Worm (Caenorhabditis elegans) whole organism, dauer: ENCODE results near the gene F38B6.7.

Source experiments
- unc-62 ChIP-seq: sonication (generic microtip); optimal IDR thresholded peaks from 2 replicates; lab custom pipeline; 2017; ENCODE audit warnings: missing biosample characterization, missing genetic modification reagents, missing genetic modification characterization

Gene F38B6.7

DNA sequence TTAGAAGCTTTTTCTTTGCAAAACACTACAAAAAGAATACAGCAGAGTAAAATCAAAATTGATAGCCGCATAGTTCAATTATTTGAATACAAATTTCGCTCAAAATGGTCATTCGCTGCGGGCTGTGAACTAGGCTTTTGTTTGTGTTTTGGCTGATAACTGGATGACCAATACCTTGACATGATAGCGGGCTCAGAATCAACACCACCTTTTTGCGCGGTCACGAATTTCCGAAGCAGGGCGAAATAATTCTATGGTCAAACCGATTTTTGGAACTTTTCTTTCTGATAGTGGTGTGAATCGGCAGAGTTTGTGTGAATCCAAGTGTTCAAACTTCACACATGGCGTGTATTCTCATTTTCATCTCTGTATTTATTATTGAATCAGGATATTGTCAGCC is at the start of gene F38B6.7, which contains the start of gene F38B6.2:
TSS of gene F38B6.7 (minus strand) at position 101 of the 400 bp plus-strand sequence.
TSS of gene F38B6.2 (plus strand) at position 267 of the 400 bp plus-strand sequence.
- no peak for TF ChIP-seq unc-62 (GFP tag; lab: Kevin White, UChicago)

DNA sequence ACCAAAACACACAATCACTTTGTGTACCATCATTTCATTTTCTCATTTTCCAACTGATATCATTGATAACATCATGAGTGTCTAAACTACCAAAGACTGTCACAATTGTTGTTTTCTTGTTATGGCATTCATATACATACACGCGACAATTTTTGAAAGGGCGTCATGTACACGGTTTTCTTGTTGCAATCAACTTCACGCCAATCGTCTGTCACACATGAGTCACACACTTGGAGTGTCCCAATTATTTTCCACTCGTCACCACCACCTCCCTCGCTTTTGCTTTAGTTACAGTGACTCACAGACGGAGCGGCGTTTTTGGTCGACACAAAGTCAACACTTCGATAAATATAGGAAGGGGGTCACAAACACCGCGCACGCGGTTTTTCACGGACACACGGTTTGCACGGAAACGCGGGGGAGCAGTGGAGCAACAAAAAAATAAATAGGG is 49.8 kb upstream of the F38B6.7 start:
- no peak for TF ChIP-seq unc-62 (GFP tag; lab: Kevin White, UChicago)

- no peak for TF ChIP-seq unc-62 (GFP tag; lab: Kevin White, UChicago)
Observed at ce11 chrX:6746849-6747248, 48.7 kb upstream of the F38B6.7 start.

DNA sequence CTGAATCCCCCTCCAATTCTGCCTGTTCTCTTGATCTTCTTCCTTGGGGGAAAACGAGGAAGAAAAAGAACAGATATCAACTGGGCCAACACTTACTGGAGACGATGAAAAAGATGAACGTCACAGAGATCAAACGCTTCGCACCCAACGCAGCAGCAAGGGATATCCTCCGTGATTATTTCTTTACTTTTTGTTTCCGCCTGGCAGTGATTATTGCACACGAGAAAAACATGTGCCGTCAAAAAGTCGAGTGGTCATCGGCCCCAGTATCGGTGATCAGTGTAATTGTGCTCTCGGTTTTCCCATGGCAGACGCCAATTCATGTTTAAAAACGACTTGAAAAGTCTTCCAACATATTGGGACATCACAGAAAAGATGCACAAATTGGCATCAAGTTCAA is 47.3 kb upstream of the F38B6.7 start:
- TF ChIP-seq unc-62 (GFP tag; lab: Kevin White, UChicago), result no peak

ce11 chrX:6744978-6745377 is 46.8 kb upstream of the F38B6.7 start:
- no peak for TF ChIP-seq unc-62 (GFP tag; lab: Kevin White, UChicago)

DNA sequence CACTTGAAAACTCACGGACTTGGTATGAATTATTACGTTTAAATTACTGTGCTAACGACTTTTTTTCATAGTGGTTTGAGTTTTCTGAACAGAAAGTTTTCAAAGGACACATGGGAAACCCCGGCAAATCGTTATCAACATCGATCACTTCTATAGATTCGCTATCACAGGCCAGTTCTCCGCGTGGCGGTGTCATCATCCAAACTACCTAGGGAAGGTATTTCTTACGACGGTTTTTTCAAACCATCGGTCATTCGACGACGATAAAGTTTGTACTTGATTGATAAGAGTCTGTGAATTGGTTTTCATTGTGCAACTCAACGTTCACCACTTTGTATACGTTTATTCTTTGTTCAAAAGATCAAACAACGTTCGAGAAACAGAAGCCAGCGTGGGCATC is 46.4 kb upstream of the F38B6.7 start:
- no peak for TF ChIP-seq unc-62 (GFP tag; lab: Kevin White, UChicago)

DNA sequence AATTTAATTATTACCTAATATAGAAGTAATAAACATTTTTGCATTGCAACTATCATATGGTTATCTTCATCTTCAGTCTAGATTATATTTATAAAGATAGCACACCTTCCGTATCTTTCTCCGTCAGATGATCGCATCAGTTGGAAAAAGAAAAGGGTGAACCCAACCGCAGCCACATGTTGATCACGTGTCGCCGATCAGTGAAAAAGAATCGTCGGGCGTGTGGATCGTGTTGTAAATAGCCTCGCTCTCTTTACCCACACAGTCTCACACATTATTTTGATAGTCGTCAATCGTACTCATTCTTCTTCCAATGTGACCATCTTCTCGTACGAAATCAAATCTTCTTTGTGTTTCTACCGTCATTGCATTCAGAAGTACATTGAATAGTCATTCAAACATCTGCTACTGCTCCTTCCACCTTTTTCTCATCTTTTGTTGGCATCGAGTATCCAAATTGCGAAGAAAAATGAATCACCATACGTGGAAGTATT is 45.7 kb upstream of the F38B6.7 start:
- TF ChIP-seq unc-62 (GFP tag; lab: Kevin White, UChicago), result no peak

- no peak for TF ChIP-seq unc-62 (GFP tag; lab: Kevin White, UChicago)
Observed at ce11 chrX:6743344-6743743, 45.2 kb upstream of the F38B6.7 start.

- no peak for TF ChIP-seq unc-62 (GFP tag; lab: Kevin White, UChicago)
Observed at ce11 chrX:6742891-6743290, 44.7 kb upstream of the F38B6.7 start.

DNA sequence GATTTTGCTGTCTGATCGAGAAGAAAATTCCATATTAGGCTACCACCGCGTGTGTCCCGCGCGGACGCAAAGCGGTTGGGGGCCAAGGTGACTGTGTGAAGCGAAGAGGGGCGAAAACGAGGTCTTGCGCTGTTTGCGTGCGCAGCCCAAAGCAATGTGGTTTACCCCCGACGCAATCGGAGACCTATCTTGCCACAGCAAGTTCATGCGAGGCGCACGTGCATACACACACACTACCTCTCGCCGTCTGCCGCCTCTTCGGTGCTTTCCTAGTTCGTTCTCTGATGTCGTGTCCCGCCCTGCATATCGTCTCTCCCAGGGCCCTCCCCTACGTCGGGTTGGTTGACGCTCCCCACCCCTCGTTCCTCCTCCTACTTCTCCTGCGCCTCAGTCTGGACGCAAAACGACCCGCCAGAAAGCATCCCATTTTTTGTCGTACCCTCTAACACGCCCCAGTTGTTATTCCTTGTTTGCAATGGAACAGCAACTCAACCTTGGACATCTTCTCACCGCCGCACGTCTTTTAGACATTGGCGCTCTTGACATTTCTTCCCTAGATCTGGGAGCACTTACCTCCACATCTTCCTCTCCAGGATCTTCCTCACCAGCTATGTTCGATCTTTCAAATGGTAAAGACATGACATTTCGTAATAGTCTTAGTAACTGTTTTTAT is 44.0 kb upstream of the F38B6.7 start, which contains the start of gene mdl-1:
TSS of gene mdl-1 (plus strand) at position 341 of the 673 bp plus-strand sequence.
- no peak for TF ChIP-seq unc-62 (GFP tag; lab: Kevin White, UChicago)

- TF ChIP-seq unc-62 (GFP tag; lab: Kevin White, UChicago), result no peak
Observed at ce11 chrX:6741532-6741931, 43.4 kb upstream of the F38B6.7 start.

ce11 chrX:6740983-6741365 is 42.8 kb upstream of the F38B6.7 start:
- no peak for TF ChIP-seq unc-62 (GFP tag; lab: Kevin White, UChicago)

DNA sequence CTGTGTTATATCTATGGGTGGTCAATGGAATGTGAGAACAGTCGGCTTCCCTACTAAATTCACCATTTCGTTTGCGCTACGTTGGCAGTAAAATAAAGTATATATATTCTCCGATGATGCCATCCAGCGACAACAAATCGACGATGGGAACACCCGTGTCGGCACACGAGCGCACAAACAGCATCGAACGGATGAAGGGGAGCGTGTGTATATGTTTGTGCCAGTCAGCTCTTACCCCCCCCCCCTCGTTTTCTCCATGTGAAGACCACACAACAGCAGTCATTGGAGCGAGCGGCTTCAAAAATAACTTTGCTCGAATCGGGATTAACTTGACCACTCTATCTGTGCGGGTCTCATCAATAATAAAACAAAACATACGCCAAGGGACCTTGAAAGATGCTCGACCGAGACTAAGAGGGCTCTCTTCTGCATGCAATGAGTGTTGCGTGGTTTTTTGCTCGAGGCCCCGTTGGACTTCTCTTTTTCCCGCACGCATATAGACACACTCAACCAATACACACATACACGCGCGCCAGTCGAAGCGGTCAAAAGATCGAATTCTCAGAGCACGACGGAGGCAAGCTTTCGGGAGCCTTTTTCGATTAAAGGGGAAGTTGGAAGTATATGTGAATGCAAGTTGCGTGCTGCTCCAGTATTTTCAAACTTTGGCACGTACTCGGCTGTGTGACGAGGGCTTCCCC is 42.3 kb upstream of the F38B6.7 start:
- no peak for TF ChIP-seq unc-62 (GFP tag; lab: Kevin White, UChicago)

ce11 chrX:6739034-6740008 is 41.2 kb upstream of the F38B6.7 start:
- TF ChIP-seq unc-62 (GFP tag; lab: Kevin White, UChicago), result no peak

DNA sequence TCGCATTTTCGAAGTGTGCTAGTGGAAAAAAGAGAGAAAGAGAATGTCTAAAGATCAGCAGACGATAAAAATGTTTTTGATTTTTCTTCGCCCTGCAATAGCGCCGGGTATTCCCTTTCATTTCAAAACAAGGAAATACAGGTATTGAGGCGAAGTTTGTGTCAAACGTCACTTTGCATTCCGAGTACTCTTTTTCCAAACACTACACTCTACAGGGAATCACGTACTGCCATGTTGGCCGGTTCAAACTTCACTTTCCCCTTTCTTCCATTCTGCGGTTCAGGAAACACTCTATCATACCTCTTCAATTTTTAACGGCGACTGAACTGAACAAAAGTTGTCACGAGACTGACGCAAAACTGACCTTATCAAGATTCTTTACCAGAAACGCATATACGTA is 40.4 kb upstream of the F38B6.7 start:
- TF ChIP-seq unc-62 (GFP tag; lab: Kevin White, UChicago), result no peak
